Worm (Caenorhabditis elegans) whole organism, L4/young adult: ENCODE measurements around the gene C37C3.9.

Source experiments
- dao-5 ChIP-seq: sonication (generic microtip); optimal IDR thresholded peaks from 2 replicates; lab custom pipeline; 2016; ENCODE audit warnings: missing genotype, missing genetic modification characterization, moderate library complexity, missing compliant biosample characterization
- him-1 ChIP-seq: sonication (generic microtip); optimal IDR thresholded peaks from 2 replicates; lab custom pipeline; 2016; ENCODE audit warnings: missing genotype, missing genetic modification reagents, missing genetic modification characterization, missing compliant biosample characterization

DNA sequence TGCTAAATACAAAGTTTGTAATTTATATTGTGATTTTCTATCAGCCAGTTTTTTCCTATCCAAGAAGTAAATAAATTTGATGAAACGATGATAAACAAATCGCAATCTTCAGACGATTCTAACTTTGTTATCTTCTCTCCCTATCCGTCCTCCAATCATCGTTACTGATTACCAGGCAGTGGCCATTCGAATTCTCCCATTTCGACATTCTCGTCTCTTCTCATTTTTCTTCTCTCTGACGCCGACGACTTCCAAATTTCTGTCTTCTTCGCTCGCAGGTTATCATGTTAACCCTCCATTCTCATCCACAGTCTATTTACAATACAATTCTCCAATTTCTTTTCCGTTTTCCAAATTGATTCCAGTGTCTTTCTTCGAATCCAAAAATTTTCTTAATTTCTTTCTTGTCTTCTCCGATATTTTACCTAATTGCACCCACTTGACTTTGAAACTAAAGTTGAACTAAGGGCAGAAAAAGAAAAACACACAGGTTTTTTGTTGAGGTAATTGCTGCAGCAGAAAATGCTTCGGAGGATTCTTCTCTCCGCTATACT lies 24.0 kb upstream of the C37C3.9 start, which contains the start of gene F40A3.2:
- TF ChIP-seq him-1 (tag; lab: Kevin White, UChicago) (no peak), dao-5 (no peak)
